Fruit fly (Drosophila melanogaster) whole organism, embryonic: Measurements from ENCODE around the gene CG9270.

ENCODE experiments used
- Bgb ChIP-seq: fragments of 200-800 bp; sonication (Bioruptor generic); IDR thresholded peaks from 2 replicates; pipeline ENCODE4 v1.3.6; 2022; ENCODE audit warnings: missing biosample characterization, missing genetic modification characterization; ENCODE audit not compliant: partially characterized antibody
- CG10147 ChIP-seq: fragments of 200-800 bp; sonication (Bioruptor generic); optimal IDR thresholded peaks from 2 replicates; lab custom pipeline; 2019; ENCODE audit warnings: missing biosample characterization, mild to moderate bottlenecking, missing genetic modification characterization, moderate library complexity
- CG10462 ChIP-seq: fragments of 200-800 bp; sonication (Bioruptor generic); optimal IDR thresholded peaks from 2 replicates; lab custom pipeline; 2016; ENCODE audit warnings: missing biosample characterization, missing genetic modification characterization
- CG12071 ChIP-seq: fragments of 200-800 bp; sonication (Bioruptor generic); optimal IDR thresholded peaks from 3 replicates; lab custom pipeline; 2018; ENCODE audit warnings: missing biosample characterization, mild to moderate bottlenecking, missing genetic modification characterization
- CG6854 ChIP-seq: fragments of 200-800 bp; sonication (Bioruptor generic); optimal IDR thresholded peaks from 3 replicates; lab custom pipeline; 2017; ENCODE audit warnings: missing biosample characterization, mild to moderate bottlenecking, missing genetic modification characterization
- CG7987 ChIP-seq: fragments of 200-800 bp; sonication (Bioruptor generic); optimal IDR thresholded peaks from 2 replicates; lab custom pipeline; 2018; ENCODE audit warnings: missing biosample characterization, mild to moderate bottlenecking, missing genetic modification characterization, moderate library complexity
- CG9932 ChIP-seq: fragments of 200-800 bp; sonication (Bioruptor generic); IDR thresholded peaks from 2 replicates; pipeline ENCODE4 v1.3.6; 2022; ENCODE audit warnings: missing biosample characterization, missing genetic modification characterization
- GATAe ChIP-seq: fragments of 200-800 bp; sonication (Bioruptor generic); conservative IDR thresholded peaks from 2 replicates; pipeline ENCODE4 v1.3.6; 2022; ENCODE audit warnings: missing biosample characterization, missing genetic modification characterization
- Hr3 ChIP-seq: fragments of 200-800 bp; sonication (Bioruptor generic); optimal IDR thresholded peaks from 3 replicates; lab custom pipeline; 2016; ENCODE audit warnings: missing biosample characterization, missing genetic modification characterization
- Mad ChIP-seq: fragments of 200-800 bp; sonication (Bioruptor generic); optimal IDR thresholded peaks from 2 replicates; lab custom pipeline; 2016; ENCODE audit warnings: missing biosample characterization, missing genetic modification characterization
- Sry-δ ChIP-seq: fragments of 200-800 bp; sonication (Bioruptor generic); optimal IDR thresholded peaks from 2 replicates; lab custom pipeline; 2016; ENCODE audit warnings: missing biosample characterization, missing genetic modification characterization
- eve ChIP-seq, 2 experiments: fragments of >200 bp; optimal IDR thresholded peaks; 2 replicates each; lab custom pipeline; 2017; ENCODE audit warnings: missing biosample characterization in 2 of 2, missing genetic modification characterization in 2 of 2
- h ChIP-seq: fragments of >200 bp; optimal IDR thresholded peaks from 2 replicates; lab custom pipeline; 2017
- kah ChIP-seq: fragments of 200-800 bp; sonication (Bioruptor generic); optimal IDR thresholded peaks from 2 replicates; lab custom pipeline; 2018; ENCODE audit warnings: missing biosample characterization, mild to moderate bottlenecking, missing genetic modification characterization

dm6 chr2L:20940738-20941137 lies 6.8 kb upstream of the CG9270 start:
- TF ChIP-seq CG10147 (GFP tag; lab: Kevin White, UChicago) (no peak), CG9932 (no peak), CG7987 (GFP tag; lab: Kevin White, UChicago) (no peak), eve (GFP tag; optimal IDR thresholded peaks at IDR 0.05; lab: Kevin White, UChicago) (no peak), CG10462 (no peak), GATAe (GFP tag; lab: Robert Waterston, UW) (no peak), kah (GFP tag; lab: Kevin White, UChicago) (no peak), Hr3 (GFP tag; lab: Kevin White, UChicago) (no peak), Mad (GFP tag; lab: Kevin White, UChicago) (no peak), Sry-δ (GFP tag; lab: Kevin White, UChicago) (no peak), CG6854 (no peak), h (lab: Kevin White, UChicago) (no peak), CG12071 (GFP tag; lab: Kevin White, UChicago) (no peak), Bgb (GFP tag; lab: Robert Waterston, UW) (no peak)
